Worm (Caenorhabditis elegans) whole organism, L2 larva: Measurements from ENCODE around the gene oma-1.

ENCODE experiments used
- C34F6.9 ChIP-seq: fragments of 150-350 bp; optimal IDR thresholded peaks from 2 replicates; lab custom pipeline; 2014; ENCODE audit warnings: missing biosample characterization, missing genetic modification characterization
- F13H6.1 ChIP-seq: sonication (generic microtip); optimal IDR thresholded peaks from 2 replicates; lab custom pipeline; 2016; ENCODE audit warnings: missing genetic modification characterization, missing compliant biosample characterization
- Y55F3AM.14 ChIP-seq: fragments of 200-800 bp; sonication (Bioruptor generic); optimal IDR thresholded peaks from 2 replicates; lab custom pipeline; 2018; ENCODE audit warnings: mild to moderate bottlenecking, missing genetic modification characterization, missing compliant biosample characterization
- alr-1 ChIP-seq: fragments of 150-350 bp; optimal IDR thresholded peaks from 2 replicates; lab custom pipeline; 2014; ENCODE audit warnings: missing biosample characterization, missing genetic modification characterization
- ama-1 ChIP-seq: fragments of 150-350 bp; optimal IDR thresholded peaks from 2 replicates; lab custom pipeline; 2018; ENCODE audit warnings: inconsistent platforms
- blmp-1 ChIP-seq: sonication (generic microtip); optimal IDR thresholded peaks from 2 replicates; lab custom pipeline; 2017; ENCODE audit warnings: missing genetic modification characterization, mild to moderate bottlenecking, missing compliant biosample characterization, antibody characterized with exemption, moderate library complexity; ENCODE audit not compliant: insufficient read depth
- crh-2 ChIP-seq: sonication (generic microtip); optimal IDR thresholded peaks from 2 replicates; lab custom pipeline; 2017; ENCODE audit warnings: missing biosample characterization, missing genetic modification characterization
- dmd-4 ChIP-seq: sonication (generic microtip); optimal IDR thresholded peaks from 2 replicates; lab custom pipeline; 2017; ENCODE audit warnings: missing biosample characterization, missing genetic modification characterization
- egl-27 ChIP-seq: sonication (generic microtip); optimal IDR thresholded peaks from 3 replicates; lab custom pipeline; 2017; ENCODE audit warnings: missing biosample characterization, missing genetic modification reagents, missing genetic modification characterization
- elt-1 ChIP-seq: fragments of 150-350 bp; optimal IDR thresholded peaks from 2 replicates; lab custom pipeline; 2014; ENCODE audit warnings: missing biosample characterization, missing genetic modification characterization
- elt-3 ChIP-seq: sonication (generic microtip); optimal IDR thresholded peaks from 2 replicates; lab custom pipeline; 2017; ENCODE audit warnings: missing biosample characterization, missing genetic modification characterization
- fos-1 ChIP-seq: fragments of 150-350 bp; optimal IDR thresholded peaks from 2 replicates; lab custom pipeline; 2014; ENCODE audit warnings: missing biosample characterization, missing genetic modification characterization
- lin-11 ChIP-seq: fragments of 150-350 bp; sonication (generic microtip); optimal IDR thresholded peaks from 2 replicates; lab custom pipeline; 2014; ENCODE audit warnings: missing biosample characterization, missing genetic modification characterization, inconsistent platforms, mixed read lengths
- lin-13 ChIP-seq: fragments of 150-350 bp; optimal IDR thresholded peaks from 2 replicates; lab custom pipeline; 2014; ENCODE audit warnings: missing biosample characterization, missing genetic modification reagents, missing genetic modification characterization
- lsy-2 ChIP-seq, 2 experiments: fragments of 150-350 bp in 1 of 2; sonication (generic microtip) in 1 of 2; optimal IDR thresholded peaks; 2 replicates each; lab custom pipeline; 2014 to 2017; ENCODE audit warnings: missing biosample characterization in 2 of 2, missing genetic modification characterization in 2 of 2
- mbf-1 ChIP-seq: sonication (generic microtip); optimal IDR thresholded peaks from 2 replicates; lab custom pipeline; 2017; ENCODE audit warnings: missing biosample characterization, missing genetic modification characterization
- nhr-10 ChIP-seq: sonication (generic microtip); optimal IDR thresholded peaks from 2 replicates; lab custom pipeline; 2017; ENCODE audit warnings: missing biosample characterization, missing genetic modification characterization
- nhr-12 ChIP-seq: fragments of 150-350 bp; optimal IDR thresholded peaks from 2 replicates; lab custom pipeline; 2014; ENCODE audit warnings: missing biosample characterization, missing genetic modification characterization
- nhr-129 ChIP-seq: fragments of 150-350 bp; optimal IDR thresholded peaks from 2 replicates; lab custom pipeline; 2014; ENCODE audit warnings: missing biosample characterization, missing genetic modification characterization
- nhr-21 ChIP-seq: fragments of 150-350 bp; optimal IDR thresholded peaks from 2 replicates; lab custom pipeline; 2014; ENCODE audit warnings: missing biosample characterization, missing genetic modification characterization
- nhr-23 ChIP-seq: fragments of 150-350 bp; optimal IDR thresholded peaks from 2 replicates; lab custom pipeline; 2014; ENCODE audit warnings: missing biosample characterization, missing genetic modification reagents, missing genetic modification characterization
- nhr-25 ChIP-seq: fragments of 150-350 bp; sonication (generic microtip); optimal IDR thresholded peaks from 3 replicates; lab custom pipeline; 2014; ENCODE audit warnings: missing biosample characterization, missing genetic modification characterization
- nhr-6 ChIP-seq: fragments of 150-350 bp; optimal IDR thresholded peaks from 2 replicates; lab custom pipeline; 2014; ENCODE audit warnings: missing biosample characterization, missing genetic modification characterization
- peb-1 ChIP-seq: fragments of 150-350 bp; optimal IDR thresholded peaks from 2 replicates; lab custom pipeline; 2014; ENCODE audit warnings: missing biosample characterization, missing genetic modification characterization
- sem-4 ChIP-seq: fragments of 150-350 bp; optimal IDR thresholded peaks from 2 replicates; lab custom pipeline; 2014; ENCODE audit warnings: missing biosample characterization, missing genetic modification reagents, missing genetic modification characterization
- skn-1 ChIP-seq: sonication (generic microtip); optimal IDR thresholded peaks from 2 replicates; lab custom pipeline; 2017; ENCODE audit warnings: missing biosample characterization, missing genetic modification characterization
- sma-3 ChIP-seq: sonication (generic microtip); optimal IDR thresholded peaks from 2 replicates; lab custom pipeline; 2016; ENCODE audit warnings: missing genetic modification reagents, missing genetic modification characterization, missing compliant biosample characterization
- sma-9 ChIP-seq, 2 experiments: fragments of 150-350 bp in 1 of 2; sonication (generic microtip) in 1 of 2; optimal IDR thresholded peaks; 2 replicates each; lab custom pipeline; 2014 to 2016; ENCODE audit warnings: missing genetic modification characterization in 2 of 2, mild to moderate bottlenecking in 1 of 2, missing biosample characterization in 1 of 2, missing compliant biosample characterization in 1 of 2, missing genetic modification reagents in 1 of 2, moderate library complexity in 1 of 2
- snpc-4 ChIP-seq: fragments of 150-350 bp; optimal IDR thresholded peaks from 2 replicates; lab custom pipeline; 2014; ENCODE audit warnings: missing biosample characterization, missing genetic modification characterization
- unc-39 ChIP-seq: fragments of 150-350 bp; optimal IDR thresholded peaks from 2 replicates; lab custom pipeline; 2014; ENCODE audit warnings: missing biosample characterization, missing genetic modification characterization
- unc-55 ChIP-seq: fragments of 150-350 bp; sonication (generic microtip); optimal IDR thresholded peaks from 3 replicates; lab custom pipeline; 2014; ENCODE audit warnings: missing biosample characterization, missing genetic modification reagents, missing genetic modification characterization
- unc-62 ChIP-seq: fragments of 150-350 bp; optimal IDR thresholded peaks from 2 replicates; lab custom pipeline; 2014; ENCODE audit warnings: missing biosample characterization, missing genetic modification reagents, missing genetic modification characterization
- zag-1 ChIP-seq: fragments of 150-350 bp; optimal IDR thresholded peaks from 2 replicates; lab custom pipeline; 2014; ENCODE audit warnings: missing biosample characterization, missing genetic modification characterization
- ztf-1 ChIP-seq: fragments of 200-800 bp; sonication (Bioruptor generic); conservative IDR thresholded peaks from 2 replicates; pipeline ENCODE4 v1.3.6; 2022; ENCODE audit warnings: missing genetic modification characterization, missing compliant biosample characterization
- ztf-11 ChIP-seq: sonication (generic microtip); optimal IDR thresholded peaks from 2 replicates; lab custom pipeline; 2017; ENCODE audit warnings: missing biosample characterization, missing genetic modification characterization
- ztf-4 ChIP-seq: fragments of 150-350 bp; optimal IDR thresholded peaks from 2 replicates; lab custom pipeline; 2014; ENCODE audit warnings: missing biosample characterization, missing genetic modification characterization

The oma-1 gene

ce11 chrIV:8921166-8921565 lies 32.4 kb downstream of the oma-1 start:
- TF ChIP-seq elt-3 (tag; lab: Kevin White, UChicago): no peak
- TF ChIP-seq ama-1 (lab: Kevin White, UChicago): no peak
- TF ChIP-seq C34F6.9 (tag; lab: Kevin White, UChicago): peak; percentile 35
- no peak for TF ChIP-seq lsy-2 (tag; optimal IDR thresholded peaks at IDR 0.05; lab: Kevin White, UChicago)
- no peak for TF ChIP-seq zag-1
- no peak for TF ChIP-seq alr-1 (tag; lab: Kevin White, UChicago)
- peak; percentile 0 for TF ChIP-seq sma-9 (GFP tag; optimal IDR thresholded peaks at IDR 0.05; lab: Kevin White, UChicago)
- TF ChIP-seq sma-9 (tag; optimal IDR thresholded peaks at IDR 0.05; lab: Kevin White, UChicago): no peak
- TF ChIP-seq fos-1: peak; percentile 14
- TF ChIP-seq unc-62: no peak

- TF ChIP-seq unc-55 (GFP tag; lab: Kevin White, UChicago) (no peak), F13H6.1 (tag; lab: Kevin White, UChicago) (peak; percentile 55), alr-1 (tag; lab: Kevin White, UChicago) (no peak), ztf-11 (no peak), zag-1 (no peak), lin-11 (tag; lab: Kevin White, UChicago) (no peak), nhr-25 (peak; percentile 65), nhr-12 (tag; lab: Kevin White, UChicago) (no peak), egl-27 (peak; percentile 7), lsy-2 (tag; optimal IDR thresholded peaks at IDR 0.05; lab: Kevin White, UChicago) (peak in 1 of 2 experiments; percentile 0), nhr-23 (tag; lab: Kevin White, UChicago) (no peak), unc-39 (tag; lab: Kevin White, UChicago) (no peak), fos-1 (peak; percentile 56), ztf-4 (tag; lab: Kevin White, UChicago) (no peak), unc-62 (no peak), nhr-129 (tag; lab: Kevin White, UChicago) (peak; percentile 70), sem-4 (no peak), dmd-4 (tag; lab: Kevin White, UChicago) (no peak), crh-2 (tag; lab: Kevin White, UChicago) (peak; percentile 41), mbf-1 (tag; lab: Kevin White, UChicago) (no peak), Y55F3AM.14 (GFP tag; lab: Kevin White, UChicago) (no peak), elt-3 (tag; lab: Kevin White, UChicago) (no peak), nhr-21 (tag; lab: Kevin White, UChicago) (no peak), nhr-10 (tag; lab: Kevin White, UChicago) (no peak), blmp-1 (peak; percentile 43), sma-3 (peak; percentile 44)
These were observed 33.2 kb downstream of the oma-1 start, which contains the start of gene D1046.16 for ce11 chrIV:8921956-8922355. TSS of gene D1046.16 (plus strand) at chrIV:8922150.

ce11 chrIV:8923381-8923780 lies 34.6 kb downstream of the oma-1 start:
- TF ChIP-seq zag-1: no peak
- TF ChIP-seq lin-13 (GFP tag; lab: Kevin White, UChicago): no peak
- no peak for TF ChIP-seq elt-1 (tag; lab: Kevin White, UChicago)
- TF ChIP-seq ztf-1 (GFP tag; lab: Robert Waterston, UW): no peak
- no peak for TF ChIP-seq lsy-2 (tag; optimal IDR thresholded peaks at IDR 0.05; lab: Kevin White, UChicago)
- no peak for TF ChIP-seq skn-1
- no peak for TF ChIP-seq snpc-4
- TF ChIP-seq nhr-25: no peak
- TF ChIP-seq unc-39 (tag; lab: Kevin White, UChicago): no peak
- TF ChIP-seq peb-1 (tag; lab: Kevin White, UChicago): no peak
- no peak for TF ChIP-seq nhr-21 (tag; lab: Kevin White, UChicago)
- TF ChIP-seq nhr-23 (tag; lab: Kevin White, UChicago): no peak
- no peak for TF ChIP-seq dmd-4 (tag; lab: Kevin White, UChicago)

ce11 chrIV:8924126-8924525 lies 35.4 kb downstream of the oma-1 start:
- TF ChIP-seq snpc-4 (no peak), lin-13 (GFP tag; lab: Kevin White, UChicago) (no peak), lin-11 (tag; lab: Kevin White, UChicago) (no peak), egl-27 (no peak), sma-9 (GFP tag; optimal IDR thresholded peaks at IDR 0.05; lab: Kevin White, UChicago) (no peak), sma-9 (tag; optimal IDR thresholded peaks at IDR 0.05; lab: Kevin White, UChicago) (no peak), ztf-1 (GFP tag; lab: Robert Waterston, UW) (no peak), elt-1 (tag; lab: Kevin White, UChicago) (no peak), nhr-6 (tag; lab: Kevin White, UChicago) (no peak), nhr-25 (no peak), crh-2 (tag; lab: Kevin White, UChicago) (no peak), ama-1 (lab: Kevin White, UChicago) (no peak), sma-3 (no peak)
